Fruit fly (Drosophila melanogaster): ENCODE results near the gene CG15386.

CG15386 gene

DNA sequence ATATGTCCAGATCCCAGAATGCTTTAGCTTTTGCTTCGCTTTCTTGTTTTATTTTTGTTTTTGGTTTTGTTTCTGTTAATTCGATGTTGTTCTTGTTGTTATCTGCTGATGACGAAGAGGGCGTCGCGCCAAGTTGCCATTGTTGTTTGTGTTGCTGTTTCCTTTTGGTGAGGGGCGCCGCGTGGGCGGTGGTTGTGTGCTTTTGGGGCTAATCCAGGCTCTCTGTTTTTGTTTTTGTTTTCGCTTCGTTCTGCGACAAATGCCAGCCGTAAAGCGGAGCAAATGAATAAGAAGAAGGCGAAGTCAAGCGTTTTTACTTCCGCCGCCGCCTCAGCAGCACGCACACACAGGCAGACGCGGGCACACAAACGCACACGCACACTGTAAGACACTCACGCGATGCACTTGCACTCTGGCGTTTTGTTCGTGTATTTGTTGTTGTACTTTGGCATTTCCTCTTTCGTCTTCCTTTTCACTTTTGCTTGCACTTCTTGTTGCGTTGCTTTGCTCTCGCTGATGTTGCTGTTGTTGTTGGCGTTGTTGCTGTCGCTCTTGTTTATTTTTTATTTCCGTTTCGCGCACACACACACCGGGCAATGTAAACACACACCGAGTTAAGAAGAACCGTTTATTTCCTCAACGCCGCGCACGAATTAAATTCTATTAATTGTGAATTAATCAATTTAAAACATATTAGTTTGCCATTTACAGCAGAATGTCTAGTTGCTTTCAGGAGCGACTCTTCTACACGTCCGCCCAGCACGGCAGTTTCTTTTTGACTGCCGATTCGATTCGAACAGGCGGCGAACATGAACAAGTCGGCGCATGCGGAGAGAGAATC lies 38.9 kb downstream of the CG15386 start, which contains the start of gene aop:
TSS of gene aop (minus strand) at position 786 of the 841 bp plus-strand sequence.
- TF ChIP-seq kay (GFP tag; ENCODE audit: borderline replicate concordance) (peak; percentile 38), CG12768 (GFP tag; optimal IDR thresholded peaks at IDR 0.05) (peak; percentile 60), Crg-1 (GFP tag; optimal IDR thresholded peaks at IDR 0.05) (peak; percentile 63), bab1 (GFP tag; optimal IDR thresholded peaks at IDR 0.05) (peak; percentile 48), cnc (optimal IDR thresholded peaks at IDR 0.05) (no peak), CG7045 (GFP tag; optimal IDR thresholded peaks at IDR 0.05) (peak; percentile 27), CG5204 (GFP tag; optimal IDR thresholded peaks at IDR 0.05) (peak; percentile 35), toe (GFP tag; optimal IDR thresholded peaks at IDR 0.05) (peak; percentile 13), pad (GFP tag; optimal IDR thresholded peaks at IDR 0.05) (peak; percentile 53), Clk (GFP tag; optimal IDR thresholded peaks at IDR 0.05) (peak; percentile 31), ovo (GFP tag; optimal IDR thresholded peaks at IDR 0.05) (peak; percentile 35), CG1620 (GFP tag; optimal IDR thresholded peaks at IDR 0.05) (no peak), Hr96 (GFP tag; optimal IDR thresholded peaks at IDR 0.05) (peak; percentile 54), cic (GFP tag; optimal IDR thresholded peaks at IDR 0.05) (peak; percentile 77), tj (GFP tag; optimal IDR thresholded peaks at IDR 0.05) (peak; percentile 84), CG11617 (GFP tag; optimal IDR thresholded peaks at IDR 0.05) (peak; percentile 80), CG14711 (tag; optimal IDR thresholded peaks at IDR 0.05) (peak; percentile 15), CG33017 (tag; optimal IDR thresholded peaks at IDR 0.05) (no peak), Mnt (GFP tag; optimal IDR thresholded peaks at IDR 0.05) (peak; percentile 73), CG7101 (tag; optimal IDR thresholded peaks at IDR 0.05) (peak; percentile 62)

- TF ChIP-seq CG7045 (GFP tag; optimal IDR thresholded peaks at IDR 0.05) (no peak), cnc (optimal IDR thresholded peaks at IDR 0.05) (no peak), CG14711 (tag; optimal IDR thresholded peaks at IDR 0.05) (peak; percentile 33), toe (GFP tag; optimal IDR thresholded peaks at IDR 0.05) (no peak), Hr96 (GFP tag; optimal IDR thresholded peaks at IDR 0.05) (no peak), CG33017 (tag; optimal IDR thresholded peaks at IDR 0.05) (no peak), CG7101 (tag; optimal IDR thresholded peaks at IDR 0.05) (no peak), kay (GFP tag; ENCODE audit: borderline replicate concordance) (peak; percentile 71), Mnt (GFP tag; optimal IDR thresholded peaks at IDR 0.05) (no peak), pad (GFP tag; optimal IDR thresholded peaks at IDR 0.05) (no peak), CG12768 (GFP tag; optimal IDR thresholded peaks at IDR 0.05) (no peak), CG5204 (GFP tag; optimal IDR thresholded peaks at IDR 0.05) (peak; percentile 27)
Observed at dm6 chr2L:2177312-2177968, 39.6 kb downstream of the CG15386 start.

DNA sequence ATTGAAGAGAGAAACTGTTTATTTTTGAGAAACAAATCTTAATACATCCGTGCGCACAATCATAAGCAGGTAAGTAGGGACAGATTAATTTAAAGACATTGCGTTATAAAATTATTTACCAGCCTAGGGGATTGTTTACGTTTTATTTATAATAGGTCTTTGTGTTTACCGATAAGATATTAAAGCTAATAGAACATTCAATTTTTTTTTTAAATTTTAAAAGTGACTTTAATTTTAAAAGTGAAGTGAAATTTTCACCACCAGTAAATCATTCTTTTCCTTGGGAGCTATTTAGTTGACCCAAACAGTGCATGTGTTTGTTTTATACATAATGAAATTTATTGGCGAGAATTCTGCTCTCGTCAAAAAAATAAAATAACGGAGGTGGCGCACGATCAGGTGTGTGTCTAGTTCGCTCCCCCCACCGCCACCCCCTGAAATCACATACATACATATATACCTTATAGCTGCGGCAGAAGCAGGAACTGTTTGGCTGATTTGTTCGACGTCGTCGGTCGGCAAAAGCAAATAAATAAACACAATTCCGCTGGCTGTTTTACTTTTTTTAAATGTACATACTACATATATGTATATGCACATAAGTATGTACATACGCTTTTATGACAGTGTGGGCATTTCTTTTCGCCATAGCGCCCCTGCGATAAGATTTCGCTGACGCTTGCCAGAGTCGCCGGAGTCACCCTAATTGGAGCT lies 41.0 kb downstream of the CG15386 start:
- TF ChIP-seq Crg-1 (GFP tag; optimal IDR thresholded peaks at IDR 0.05) = no peak
- TF ChIP-seq CG11617 (GFP tag; optimal IDR thresholded peaks at IDR 0.05) = peak; percentile 68
- TF ChIP-seq CG33017 (tag; optimal IDR thresholded peaks at IDR 0.05) = peak; percentile 88
- TF ChIP-seq Mnt (GFP tag; optimal IDR thresholded peaks at IDR 0.05) = peak; percentile 19
- TF ChIP-seq cnc (optimal IDR thresholded peaks at IDR 0.05) = no peak
- TF ChIP-seq toe (GFP tag; optimal IDR thresholded peaks at IDR 0.05) = peak; percentile 42
- peak; percentile 68 for TF ChIP-seq CG5204 (GFP tag; optimal IDR thresholded peaks at IDR 0.05)
- TF ChIP-seq ovo (GFP tag; optimal IDR thresholded peaks at IDR 0.05) = peak; percentile 58
- no peak for TF ChIP-seq CG1620 (GFP tag; optimal IDR thresholded peaks at IDR 0.05)
- peak; percentile 98 for TF ChIP-seq tj (GFP tag; optimal IDR thresholded peaks at IDR 0.05)
- peak; percentile 21 for TF ChIP-seq cic (GFP tag; optimal IDR thresholded peaks at IDR 0.05)
- peak; percentile 72 for TF ChIP-seq CG14711 (tag; optimal IDR thresholded peaks at IDR 0.05)
- TF ChIP-seq Hr96 (GFP tag; optimal IDR thresholded peaks at IDR 0.05) = peak; percentile 74
- peak; percentile 83 for TF ChIP-seq CG7101 (tag; optimal IDR thresholded peaks at IDR 0.05)
- peak; percentile 74 for TF ChIP-seq bab1 (GFP tag; optimal IDR thresholded peaks at IDR 0.05)
- TF ChIP-seq CG7045 (GFP tag; optimal IDR thresholded peaks at IDR 0.05) = peak; percentile 61
- TF ChIP-seq pad (GFP tag; optimal IDR thresholded peaks at IDR 0.05) = peak; percentile 21
- TF ChIP-seq CG12768 (GFP tag; optimal IDR thresholded peaks at IDR 0.05) = peak; percentile 57
- no peak for TF ChIP-seq Clk (GFP tag; optimal IDR thresholded peaks at IDR 0.05)
- peak; percentile 27 for TF ChIP-seq kay (GFP tag; ENCODE audit: borderline replicate concordance)

dm6 chr2L:2175090-2175830 lies 41.8 kb downstream of the CG15386 start:
- TF ChIP-seq pad (GFP tag; optimal IDR thresholded peaks at IDR 0.05) = peak; percentile 55
- peak; percentile 17 for TF ChIP-seq CG12768 (GFP tag; optimal IDR thresholded peaks at IDR 0.05)
- TF ChIP-seq ovo (GFP tag; optimal IDR thresholded peaks at IDR 0.05) = peak; percentile 30
- TF ChIP-seq kay (GFP tag; ENCODE audit: borderline replicate concordance) = peak; percentile 97
- peak; percentile 46 for TF ChIP-seq CG33017 (tag; optimal IDR thresholded peaks at IDR 0.05)
- TF ChIP-seq CG14711 (tag; optimal IDR thresholded peaks at IDR 0.05) = peak; percentile 11
- TF ChIP-seq Mnt (GFP tag; optimal IDR thresholded peaks at IDR 0.05) = peak; percentile 89
- no peak for TF ChIP-seq cnc (optimal IDR thresholded peaks at IDR 0.05)
- TF ChIP-seq Clk (GFP tag; optimal IDR thresholded peaks at IDR 0.05) = no peak
- TF ChIP-seq toe (GFP tag; optimal IDR thresholded peaks at IDR 0.05) = no peak
- peak; percentile 62 for TF ChIP-seq cic (GFP tag; optimal IDR thresholded peaks at IDR 0.05)
- TF ChIP-seq tj (GFP tag; optimal IDR thresholded peaks at IDR 0.05) = peak; percentile 99
